Worm (Caenorhabditis elegans) whole organism, L3 larva: ENCODE results near the gene Y43F8B.17.

Source experiments
- R02D3.7 ChIP-seq: fragments of 150-350 bp; optimal IDR thresholded peaks from 2 replicates; lab custom pipeline; 2014; ENCODE audit warnings: missing biosample characterization, missing genetic modification characterization
- ZK546.5 ChIP-seq: sonication (generic microtip); optimal IDR thresholded peaks from 2 replicates; lab custom pipeline; 2017; ENCODE audit warnings: missing biosample characterization, missing genetic modification characterization
- aly-2 ChIP-seq: fragments of 150-350 bp; optimal IDR thresholded peaks from 2 replicates; lab custom pipeline; 2014; ENCODE audit warnings: missing biosample characterization, missing genetic modification characterization
- ama-1 ChIP-seq: fragments of 150-350 bp; optimal IDR thresholded peaks from 2 replicates; lab custom pipeline; 2018
- ceh-16 ChIP-seq: sonication (generic microtip); optimal IDR thresholded peaks from 2 replicates; lab custom pipeline; 2017; ENCODE audit warnings: missing biosample characterization, missing genetic modification characterization
- ceh-28 ChIP-seq: fragments of 150-350 bp; optimal IDR thresholded peaks from 2 replicates; lab custom pipeline; 2014; ENCODE audit warnings: missing biosample characterization, missing genetic modification reagents, missing genetic modification characterization
- ceh-82 ChIP-seq: fragments of 150-350 bp; optimal IDR thresholded peaks from 2 replicates; lab custom pipeline; 2014; ENCODE audit warnings: missing biosample characterization, missing genetic modification characterization
- ceh-9 ChIP-seq: sonication (generic microtip); optimal IDR thresholded peaks from 2 replicates; lab custom pipeline; 2018; ENCODE audit warnings: missing biosample characterization, missing genetic modification characterization
- daf-12 ChIP-seq: fragments of 150-350 bp; optimal IDR thresholded peaks from 2 replicates; lab custom pipeline; 2014; ENCODE audit warnings: missing biosample characterization, missing genetic modification reagents, missing genetic modification characterization
- elt-1 ChIP-seq: fragments of 150-350 bp; optimal IDR thresholded peaks from 2 replicates; lab custom pipeline; 2014; ENCODE audit warnings: missing biosample characterization, missing genetic modification characterization
- elt-2 ChIP-seq: sonication (generic microtip); optimal IDR thresholded peaks from 2 replicates; lab custom pipeline; 2016; ENCODE audit warnings: missing genetic modification reagents, mild to moderate bottlenecking, missing genetic modification characterization, missing compliant biosample characterization
- elt-3 ChIP-seq, 3 experiments: fragments of 150-350 bp in 1 of 3; sonication (generic microtip) in 2 of 3; optimal IDR thresholded peaks; 2 replicates in 2 of 3; 4 replicates in 1 of 3; lab custom pipeline; 2014 to 2017; ENCODE audit warnings: missing biosample characterization in 3 of 3, missing genetic modification characterization in 3 of 3
- fkh-10 ChIP-seq: sonication (generic microtip); optimal IDR thresholded peaks from 2 replicates; lab custom pipeline; 2017; ENCODE audit warnings: missing biosample characterization, missing genetic modification reagents, missing genetic modification characterization
- fos-1 ChIP-seq: fragments of 150-350 bp; optimal IDR thresholded peaks from 2 replicates; lab custom pipeline; 2014; ENCODE audit warnings: missing biosample characterization, missing genetic modification characterization
- hmg-11 ChIP-seq: sonication (generic microtip); optimal IDR thresholded peaks from 2 replicates; lab custom pipeline; 2016; ENCODE audit warnings: missing genetic modification characterization, missing compliant biosample characterization
- jun-1 ChIP-seq: fragments of 150-350 bp; optimal IDR thresholded peaks from 2 replicates; lab custom pipeline; 2014; ENCODE audit warnings: missing biosample characterization, missing genetic modification reagents, missing genetic modification characterization
- lin-15B ChIP-seq: fragments of 150-350 bp; optimal IDR thresholded peaks from 2 replicates; lab custom pipeline; 2014; ENCODE audit warnings: missing biosample characterization, missing genetic modification characterization
- lin-39 ChIP-seq: fragments of 150-350 bp; optimal IDR thresholded peaks from 2 replicates; lab custom pipeline; 2018; ENCODE audit warnings: missing biosample characterization, missing genetic modification reagents, missing genetic modification characterization
- mdl-1 ChIP-seq: fragments of 150-350 bp; optimal IDR thresholded peaks from 2 replicates; lab custom pipeline; 2014; ENCODE audit warnings: missing biosample characterization, missing genetic modification characterization
- nfya-1 ChIP-seq: sonication (generic microtip); optimal IDR thresholded peaks from 2 replicates; lab custom pipeline; 2017; ENCODE audit warnings: missing genetic modification characterization, mild to moderate bottlenecking, missing compliant biosample characterization, antibody characterized with exemption, moderate library complexity; ENCODE audit not compliant: insufficient read depth
- nhr-11 ChIP-seq: fragments of 150-350 bp; optimal IDR thresholded peaks from 2 replicates; lab custom pipeline; 2014; ENCODE audit warnings: missing biosample characterization, missing genetic modification characterization
- nhr-12 ChIP-seq: fragments of 150-350 bp; optimal IDR thresholded peaks from 2 replicates; lab custom pipeline; 2014; ENCODE audit warnings: missing biosample characterization, missing genetic modification characterization
- nhr-23 ChIP-seq: fragments of 150-350 bp; optimal IDR thresholded peaks from 2 replicates; lab custom pipeline; 2014; ENCODE audit warnings: missing biosample characterization, missing genetic modification reagents, missing genetic modification characterization
- nhr-237 ChIP-seq: fragments of 150-350 bp; optimal IDR thresholded peaks from 2 replicates; lab custom pipeline; 2014; ENCODE audit warnings: missing biosample characterization, missing genetic modification characterization
- nhr-25 ChIP-seq: sonication (generic microtip); optimal IDR thresholded peaks from 2 replicates; lab custom pipeline; 2017; ENCODE audit warnings: missing biosample characterization, missing genetic modification characterization
- nhr-28 ChIP-seq: fragments of 150-350 bp; optimal IDR thresholded peaks from 2 replicates; lab custom pipeline; 2014; ENCODE audit warnings: missing biosample characterization, missing genetic modification characterization
- nhr-43 ChIP-seq: sonication (generic microtip); optimal IDR thresholded peaks from 2 replicates; lab custom pipeline; 2016; ENCODE audit warnings: mild to moderate bottlenecking, missing genetic modification characterization, missing compliant biosample characterization; ENCODE audit not compliant: poor library complexity, severe bottlenecking
- nhr-67 ChIP-seq: fragments of 150-350 bp; optimal IDR thresholded peaks from 2 replicates; lab custom pipeline; 2014; ENCODE audit warnings: missing biosample characterization, missing genetic modification characterization
- nhr-76 ChIP-seq: fragments of 150-350 bp; sonication (generic microtip); optimal IDR thresholded peaks from 5 replicates; lab custom pipeline; 2014; ENCODE audit warnings: missing biosample characterization, missing genetic modification characterization
- nhr-77 ChIP-seq: fragments of 150-350 bp; optimal IDR thresholded peaks from 2 replicates; lab custom pipeline; 2014; ENCODE audit warnings: missing biosample characterization, missing genetic modification characterization
- pha-4 ChIP-seq: fragments of 150-350 bp; optimal IDR thresholded peaks from 2 replicates; lab custom pipeline; 2014; ENCODE audit warnings: missing biosample characterization, missing genetic modification reagents, missing genetic modification characterization
- pqm-1 ChIP-seq: fragments of 150-350 bp; optimal IDR thresholded peaks from 2 replicates; lab custom pipeline; 2017; ENCODE audit warnings: missing biosample characterization, missing genetic modification characterization, inconsistent platforms
- skn-1 ChIP-seq: fragments of 150-350 bp; optimal IDR thresholded peaks from 2 replicates; lab custom pipeline; 2014; ENCODE audit warnings: missing biosample characterization, missing genetic modification characterization
- snpc-4 ChIP-seq: fragments of 150-350 bp; optimal IDR thresholded peaks from 2 replicates; lab custom pipeline; 2014; ENCODE audit warnings: missing biosample characterization, missing genetic modification characterization
- unc-39 ChIP-seq: sonication (generic microtip); optimal IDR thresholded peaks from 4 replicates; lab custom pipeline; 2017; ENCODE audit warnings: missing biosample characterization, missing genetic modification characterization
- zag-1 ChIP-seq: fragments of 150-350 bp; optimal IDR thresholded peaks from 2 replicates; lab custom pipeline; 2014; ENCODE audit warnings: missing biosample characterization, missing genetic modification characterization
- ztf-4 ChIP-seq: fragments of 150-350 bp; optimal IDR thresholded peaks from 2 replicates; lab custom pipeline; 2014; ENCODE audit warnings: missing biosample characterization, missing genetic modification characterization

The Y43F8B.17 gene

DNA sequence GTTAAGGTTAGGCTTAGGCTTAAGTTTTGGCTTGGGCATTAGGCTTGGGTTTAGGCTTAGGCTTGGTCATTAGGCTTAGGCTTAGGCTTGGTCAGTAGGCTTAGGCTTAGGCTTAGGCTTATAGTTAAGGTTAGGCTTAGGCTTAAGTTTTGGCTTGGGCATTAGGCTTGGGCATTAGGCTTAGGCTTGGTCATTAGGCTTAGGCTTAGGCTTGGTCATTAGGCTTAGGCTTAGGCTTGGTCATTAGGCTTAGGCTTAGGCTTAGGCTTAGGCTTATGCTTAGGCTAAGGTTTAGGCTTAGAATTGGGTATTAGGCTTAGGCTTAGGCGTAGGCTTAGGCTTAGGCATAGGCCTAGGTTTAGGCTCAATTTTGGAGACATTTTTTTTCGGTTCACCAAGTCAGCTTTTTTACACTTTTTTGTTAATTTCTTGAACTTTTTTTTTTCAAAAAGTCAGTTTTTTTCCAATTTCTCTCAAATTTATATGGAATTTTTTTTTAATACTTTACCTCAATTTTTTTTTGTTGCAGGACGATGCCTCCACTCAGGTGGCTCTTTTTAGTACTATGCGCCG, 18.1 kb downstream of the Y43F8B.17 start, which contains the start of gene Y43F8B.3:
Gene Y43F8B.3, plus strand, starts transcription at position 523 of the 573 bp plus-strand sequence.
- TF ChIP-seq elt-1 (tag; lab: Kevin White, UChicago) = no peak
- no peak for TF ChIP-seq skn-1 (tag; lab: Kevin White, UChicago)
- TF ChIP-seq elt-2 (tag; lab: Kevin White, UChicago) = no peak
- TF ChIP-seq nhr-43 (tag; lab: Kevin White, UChicago) = no peak
- TF ChIP-seq fos-1 (tag; lab: Kevin White, UChicago) = no peak
- TF ChIP-seq nhr-76 (tag; lab: Kevin White, UChicago) = no peak
- no peak for TF ChIP-seq nhr-23 (tag; lab: Kevin White, UChicago)
- no peak for TF ChIP-seq hmg-11 (tag; lab: Kevin White, UChicago)
- no peak for TF ChIP-seq nfya-1 (tag; lab: Kevin White, UChicago)
- no peak for TF ChIP-seq nhr-77 (tag; lab: Kevin White, UChicago)
- TF ChIP-seq ZK546.5 (tag; lab: Kevin White, UChicago) = no peak
- TF ChIP-seq ama-1 (lab: Kevin White, UChicago) = no peak
- TF ChIP-seq nhr-28 (tag; lab: Kevin White, UChicago) = no peak
- TF ChIP-seq nhr-12 (tag; lab: Kevin White, UChicago) = no peak
- no peak for TF ChIP-seq elt-3 (tag; optimal IDR thresholded peaks at IDR 0.05; lab: Kevin White, UChicago)
- TF ChIP-seq pqm-1 (tag; lab: Kevin White, UChicago) = no peak
- TF ChIP-seq ceh-82 = no peak

DNA sequence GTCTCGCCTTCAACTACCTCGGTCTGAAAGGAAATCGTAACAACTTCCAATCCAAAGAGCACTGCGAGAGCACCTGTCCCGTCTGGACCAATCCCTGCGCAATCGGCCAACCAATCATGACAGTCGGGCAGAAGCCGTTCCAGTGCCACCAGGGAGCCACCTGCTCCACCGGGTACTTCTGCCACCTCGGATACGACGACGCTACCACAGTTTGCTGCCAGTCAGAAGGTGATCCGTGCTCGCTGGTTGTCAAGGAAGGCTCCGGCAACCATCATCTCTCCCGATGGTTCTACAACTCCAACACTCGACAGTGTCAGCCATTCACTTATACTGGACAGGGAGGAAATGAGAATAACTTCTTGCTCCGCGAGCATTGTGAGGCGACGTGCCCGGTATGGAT, 24.5 kb downstream of the Y43F8B.17 start:
- no peak for TF ChIP-seq ceh-9 (tag; lab: Kevin White, UChicago)
- no peak for TF ChIP-seq nhr-237 (tag; lab: Kevin White, UChicago)
- TF ChIP-seq hmg-11 (tag; lab: Kevin White, UChicago) = no peak
- no peak for TF ChIP-seq fos-1 (tag; lab: Kevin White, UChicago)
- TF ChIP-seq, all 47 proteins: peak for 0

DNA sequence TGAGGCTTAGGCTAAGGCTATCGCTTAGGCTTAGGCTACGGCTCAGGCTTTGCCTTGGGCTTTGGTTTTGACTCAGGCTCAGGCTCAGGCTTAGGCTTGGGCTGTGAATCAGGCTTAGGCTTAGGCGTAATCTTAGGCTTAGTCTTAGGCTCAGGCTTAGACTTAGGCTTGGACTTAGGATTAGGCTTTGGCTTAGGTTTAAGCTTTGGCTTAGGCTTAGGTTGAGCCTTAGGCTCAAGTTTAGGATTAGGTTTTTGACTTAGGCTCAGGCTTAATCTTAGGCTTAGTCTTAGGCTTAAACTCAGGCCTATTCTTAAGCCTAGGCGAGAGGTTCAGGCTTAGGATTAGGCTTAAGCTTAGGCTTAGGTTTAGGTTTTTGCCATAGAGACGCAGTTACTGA, 25.8 kb downstream of the Y43F8B.17 start:
- TF ChIP-seq jun-1 (tag; lab: Kevin White, UChicago) = no peak

DNA sequence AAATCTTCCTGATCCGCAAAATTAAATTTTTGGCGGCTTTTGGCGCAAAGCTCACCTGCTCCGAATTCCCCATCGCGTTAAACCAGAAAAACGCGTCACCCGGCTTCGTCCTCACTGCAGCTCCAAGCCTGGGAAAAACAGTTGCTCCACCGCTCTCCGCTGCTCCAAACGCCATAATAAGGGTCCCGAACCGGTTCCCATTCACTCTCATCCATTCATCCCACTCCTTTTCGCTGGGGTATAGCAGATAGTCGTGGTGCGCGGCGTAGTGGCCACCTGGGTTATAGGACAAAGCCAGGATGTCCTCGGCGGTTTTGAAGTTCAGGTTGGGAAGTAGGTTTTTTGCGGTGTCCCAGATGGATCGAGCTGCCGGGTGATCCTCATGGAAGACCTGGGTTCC, 26.4 kb downstream of the Y43F8B.17 start:
- TF ChIP-seq ceh-16 (tag; lab: Kevin White, UChicago) (no peak), lin-39 (tag; lab: Kevin White, UChicago) (no peak), lin-15B (tag; lab: Kevin White, UChicago) (no peak), hmg-11 (tag; lab: Kevin White, UChicago) (no peak), ceh-28 (no peak), nhr-25 (tag; lab: Kevin White, UChicago) (no peak), pha-4 (no peak), nhr-67 (tag; lab: Kevin White, UChicago) (no peak), elt-2 (tag; lab: Kevin White, UChicago) (no peak), mdl-1 (tag; lab: Kevin White, UChicago) (no peak)

DNA sequence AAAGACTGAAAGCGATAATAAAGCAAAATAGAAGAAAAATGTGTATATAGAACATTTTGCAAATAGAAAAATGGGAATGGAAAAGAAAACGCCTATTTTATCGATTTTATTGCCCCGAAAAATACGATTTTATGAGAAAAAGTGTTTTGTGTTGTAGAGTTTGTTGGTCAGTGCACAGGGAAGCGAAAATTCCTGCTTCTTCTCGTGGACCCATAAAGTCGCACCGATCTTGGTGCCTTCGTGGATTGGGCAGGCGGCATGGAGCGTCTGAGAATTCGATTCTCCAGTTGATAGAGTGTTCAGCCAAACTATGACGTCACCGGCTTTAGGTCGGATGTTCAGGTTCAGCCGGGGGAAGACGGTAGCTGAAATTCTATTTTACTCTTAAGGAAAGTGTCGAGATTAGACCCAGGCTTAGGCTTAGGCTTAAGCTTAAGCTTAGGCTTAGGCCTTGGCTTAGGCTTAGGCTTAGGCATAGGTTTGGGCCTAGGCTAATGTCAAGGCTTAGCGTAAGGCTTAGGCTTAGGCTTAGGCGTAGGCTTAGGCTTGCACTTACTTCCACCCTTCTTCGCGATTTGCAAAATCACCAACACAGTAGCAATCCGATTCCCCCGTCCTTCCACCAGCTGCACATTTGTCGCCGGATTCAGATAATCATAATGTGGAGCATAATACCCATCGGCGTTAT, 27.9 kb downstream of the Y43F8B.17 start, which contains the start of gene Y43F8B.19:
Gene Y43F8B.19, minus strand, starts transcription at position 51 of the 688 bp plus-strand sequence.
- TF ChIP-seq unc-39 (no peak), nhr-28 (tag; lab: Kevin White, UChicago) (no peak), nhr-11 (no peak), nhr-76 (tag; lab: Kevin White, UChicago) (no peak), nhr-67 (tag; lab: Kevin White, UChicago) (no peak), daf-12 (tag; lab: Kevin White, UChicago) (no peak), R02D3.7 (no peak), ceh-16 (tag; lab: Kevin White, UChicago) (no peak), snpc-4 (tag; lab: Kevin White, UChicago) (no peak), fkh-10 (GFP tag; lab: Kevin White, UChicago) (no peak), nhr-43 (tag; lab: Kevin White, UChicago) (no peak), zag-1 (tag; lab: Kevin White, UChicago) (no peak), aly-2 (tag; lab: Kevin White, UChicago) (no peak), ceh-9 (tag; lab: Kevin White, UChicago) (no peak), nhr-23 (tag; lab: Kevin White, UChicago) (no peak), nhr-25 (tag; lab: Kevin White, UChicago) (no peak), ztf-4 (tag; lab: Kevin White, UChicago) (no peak), ceh-28 (no peak), elt-1 (tag; lab: Kevin White, UChicago) (no peak)
